Worm (Caenorhabditis elegans): Measurements from ENCODE around the gene Y39A1A.16.

The Y39A1A.16 gene

DNA sequence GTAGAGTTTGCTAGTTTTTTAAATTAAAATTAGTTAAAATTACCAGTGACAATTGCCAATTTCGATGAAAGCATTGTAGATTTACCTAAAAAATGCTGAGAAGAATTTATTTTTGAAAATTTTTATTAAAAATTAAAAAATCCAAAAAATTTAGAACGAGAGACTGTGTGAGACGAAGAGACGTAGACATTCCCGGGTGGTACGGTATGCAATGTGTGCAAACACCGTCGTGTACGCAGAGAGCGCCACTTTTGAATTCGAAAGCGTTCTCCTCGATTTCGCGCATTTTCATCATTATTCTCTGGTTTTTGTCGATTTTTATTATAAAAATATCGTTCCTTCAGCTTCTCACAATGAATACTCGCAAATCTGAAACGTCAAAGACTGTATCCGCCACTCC, 36.3 kb upstream of the Y39A1A.16 start, which contains the start of the genes dhs-11 and orc-1 (continued):
- TF ChIP-seq ctbp-1 (GFP tag; IDR thresholded peaks at IDR 0.05) (no peak), F37D6.2 (tag; optimal IDR thresholded peaks at IDR 0.05) (no peak), vab-7 (GFP tag; IDR thresholded peaks at IDR 0.05) (no peak), unc-130 (GFP tag; optimal IDR thresholded peaks at IDR 0.05) (peak; percentile 32), daf-16 (GFP tag; optimal IDR thresholded peaks at IDR 0.05) (no peak), daf-16 (tag; optimal IDR thresholded peaks at IDR 0.05) (peak; percentile 30), pqm-1 (tag; optimal IDR thresholded peaks at IDR 0.05) (no peak), lin-38 (GFP tag; IDR thresholded peaks at IDR 0.05) (peak; percentile 69), tag-97 (GFP tag; IDR thresholded peaks at IDR 0.05) (no peak), nhr-6 (tag; optimal IDR thresholded peaks at IDR 0.05) (peak; percentile 47), lir-3 (tag; optimal IDR thresholded peaks at IDR 0.05) (no peak), unc-39 (tag; optimal IDR thresholded peaks at IDR 0.05) (no peak), ztf-7 (tag; optimal IDR thresholded peaks at IDR 0.05) (no peak), fos-1 (tag; optimal IDR thresholded peaks at IDR 0.05) (no peak), mdt-29 (GFP tag; IDR thresholded peaks at IDR 0.05) (no peak), nhr-42 (GFP tag; IDR thresholded peaks at IDR 0.05) (no peak), hlh-11 (tag; optimal IDR thresholded peaks at IDR 0.05) (no peak), daf-8 (GFP tag; IDR thresholded peaks at IDR 0.05) (no peak), mep-1 (tag; optimal IDR thresholded peaks at IDR 0.05) (peak; percentile 26), hmg-1.1 (GFP tag; IDR thresholded peaks at IDR 0.05) (0 out of 2 replicates have a peak, but pooled peaks have one; percentile 48), dpl-1 (GFP tag; optimal IDR thresholded peaks at IDR 0.05) (peak; percentile 89), madf-5 (GFP tag; IDR thresholded peaks at IDR 0.05) (no peak), madf-9 (GFP tag; conservative IDR thresholded peaks at IDR 0.05) (no peak), T20F7.1 (GFP tag; optimal IDR thresholded peaks at IDR 0.05) (no peak), zip-2 (tag; optimal IDR thresholded peaks at IDR 0.05) (no peak), nhr-111 (GFP tag; optimal IDR thresholded peaks at IDR 0.05) (no peak), gei-8 (GFP tag; optimal IDR thresholded peaks at IDR 0.05) (no peak), ama-1 (optimal IDR thresholded peaks at IDR 0.05) (no peak), nhr-28 (tag; optimal IDR thresholded peaks at IDR 0.05) (peak; percentile 9), mxl-2 (GFP tag; conservative IDR thresholded peaks at IDR 0.05) (no peak), sdz-12 (GFP tag; optimal IDR thresholded peaks at IDR 0.05) (no peak), Y48G9A.11 (GFP tag; IDR thresholded peaks at IDR 0.05) (no peak), lin-15B (tag; optimal IDR thresholded peaks at IDR 0.05) (no peak), lsy-2 (tag; optimal IDR thresholded peaks at IDR 0.05) (peak; percentile 69 to 99), egl-27 (tag; optimal IDR thresholded peaks at IDR 0.05) (no peak), hlh-30 (tag; optimal IDR thresholded peaks at IDR 0.05; ENCODE audit: insufficient read depth) (peak; percentile 12), nhr-76 (tag; optimal IDR thresholded peaks at IDR 0.05) (no peak)

DNA sequence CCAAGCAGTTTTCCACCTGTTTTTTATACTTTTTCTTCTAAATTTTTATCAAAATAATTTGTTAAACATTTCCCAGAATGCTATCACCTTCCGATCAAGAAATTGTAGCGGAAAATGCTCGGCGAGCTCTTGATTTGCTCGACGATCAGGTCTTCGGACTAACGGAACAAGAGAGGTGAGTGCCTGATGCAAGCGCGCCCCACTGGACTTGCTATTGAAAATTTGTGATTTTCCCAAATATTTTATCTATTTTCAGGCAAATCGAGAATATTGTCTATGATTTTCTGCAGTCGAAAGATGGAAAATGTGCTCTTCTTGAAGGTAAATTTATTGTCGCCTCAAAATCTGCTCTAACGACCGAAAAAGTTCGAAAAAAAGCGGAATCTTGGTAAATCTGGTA, 33.0 kb upstream of the Y39A1A.16 start, which contains the start of gene orc-4:
TSS of gene orc-4 (plus strand) at position 77 of the 400 bp plus-strand sequence.
- TF ChIP-seq zfp-2 (tag; optimal IDR thresholded peaks at IDR 0.05) (no peak), daf-16 (GFP tag; optimal IDR thresholded peaks at IDR 0.05) (no peak), daf-16 (tag; optimal IDR thresholded peaks at IDR 0.05) (peak; percentile 16), rbr-2 (tag; optimal IDR thresholded peaks at IDR 0.05) (no peak), mes-2 (tag; optimal IDR thresholded peaks at IDR 0.05; ENCODE audit: poor library complexity, severe bottlenecking) (peak; percentile 37), lin-38 (GFP tag; IDR thresholded peaks at IDR 0.05) (peak; percentile 84), F49E8.2 (tag; optimal IDR thresholded peaks at IDR 0.05; ENCODE audit: borderline replicate concordance) (no peak), lsy-2 (tag; optimal IDR thresholded peaks at IDR 0.05) (peak in 1 of 2 experiments; percentile 16), fos-1 (tag; optimal IDR thresholded peaks at IDR 0.05) (no peak), mdl-1 (tag; optimal IDR thresholded peaks at IDR 0.05) (no peak), lir-3 (tag; optimal IDR thresholded peaks at IDR 0.05) (no peak), cey-2 (tag; optimal IDR thresholded peaks at IDR 0.05; ENCODE audit: borderline replicate concordance, insufficient read depth) (no peak)
